Fruit fly (Drosophila melanogaster): ENCODE measurements around the gene CG8745.

DNA sequence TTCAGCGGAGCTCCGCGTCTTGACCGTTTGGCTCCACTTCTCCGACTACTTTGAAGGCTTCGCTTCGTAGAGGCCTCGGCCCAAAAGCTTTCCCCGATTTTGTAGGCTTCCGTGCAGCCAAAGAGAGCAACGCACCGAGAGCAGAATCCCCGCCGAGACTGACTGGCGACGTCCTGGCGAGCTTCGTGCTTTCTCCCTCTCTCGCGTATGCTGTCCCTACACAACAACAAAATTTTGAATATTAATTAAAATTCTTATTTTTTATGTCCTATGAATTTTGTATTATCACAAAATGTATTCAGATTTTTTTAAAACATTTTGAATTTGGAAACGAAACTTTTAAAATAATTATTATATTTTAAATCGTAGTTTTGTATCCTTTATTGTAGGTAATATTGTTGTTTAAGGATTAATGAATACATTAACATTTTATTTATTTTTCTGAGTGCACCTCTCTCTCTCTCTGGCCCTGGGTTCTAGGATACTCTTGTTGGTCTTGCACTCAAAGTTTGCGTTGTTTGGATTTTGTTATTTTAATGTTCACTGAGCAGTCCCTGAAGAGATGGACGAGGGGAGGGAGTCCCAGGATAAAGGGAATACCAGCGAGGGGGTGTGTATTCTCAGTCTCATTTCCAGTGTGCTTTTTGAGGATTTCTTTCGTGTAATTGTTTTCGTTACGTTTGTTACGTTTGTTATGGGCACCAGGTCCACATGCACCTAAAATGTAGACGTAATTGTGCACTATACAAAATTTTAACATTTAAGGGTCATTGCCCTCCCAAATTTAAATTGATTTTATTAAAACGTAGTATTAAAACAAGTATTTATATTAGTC is 36.7 kb upstream of the CG8745 start, which contains the start of gene dysc:
- TF ChIP-seq ab (GFP tag; optimal IDR thresholded peaks at IDR 0.05): no peak
- TF ChIP-seq psq (GFP tag; optimal IDR thresholded peaks at IDR 0.05): no peak
- no peak for TF ChIP-seq pho (GFP tag; optimal IDR thresholded peaks at IDR 0.05)
- TF ChIP-seq CG13287 (GFP tag; IDR thresholded peaks at IDR 0.05; ENCODE audit: partially characterized antibody): no peak
- TF ChIP-seq Mes4 (GFP tag; optimal IDR thresholded peaks at IDR 0.05): no peak
- no peak for TF ChIP-seq fd96Cb (tag; optimal IDR thresholded peaks at IDR 0.05)
- TF ChIP-seq CG4730 (GFP tag; IDR thresholded peaks at IDR 0.05): no peak
- TF ChIP-seq CG6272 (GFP tag; IDR thresholded peaks at IDR 0.05): no peak
- TF ChIP-seq Mad (GFP tag; optimal IDR thresholded peaks at IDR 0.05): no peak
- TF ChIP-seq stwl (tag; optimal IDR thresholded peaks at IDR 0.05): no peak
- TF ChIP-seq croc (GFP tag; conservative IDR thresholded peaks at IDR 0.05): no peak
- TF ChIP-seq lola (GFP tag; optimal IDR thresholded peaks at IDR 0.05): no peak

Measured in whole organism, embryonic.